Fruit fly (Drosophila melanogaster) whole organism, adult: Measurements from ENCODE around the gene Gr93a.

Source experiments
- CG11617 ChIP-seq: fragments of 200-800 bp; sonication (Bioruptor generic); optimal IDR thresholded peaks from 2 replicates; lab custom pipeline; 2017; ENCODE audit warnings: mild to moderate bottlenecking, missing biosample characterization, missing genetic modification reagents, missing genetic modification characterization
- CG1620 ChIP-seq: fragments of 200-800 bp; sonication (Bioruptor generic); optimal IDR thresholded peaks from 2 replicates; lab custom pipeline; 2016; ENCODE audit warnings: missing biosample characterization, missing genetic modification characterization
- CG7045 ChIP-seq: fragments of 200-800 bp; sonication (Bioruptor generic); optimal IDR thresholded peaks from 2 replicates; lab custom pipeline; 2017; ENCODE audit warnings: missing biosample characterization, mild to moderate bottlenecking, missing genetic modification characterization
- CG7101 ChIP-seq: fragments of 200-800 bp; sonication (Bioruptor generic); optimal IDR thresholded peaks from 2 replicates; lab custom pipeline; 2018; ENCODE audit warnings: missing biosample characterization, mild to moderate bottlenecking, missing genetic modification characterization, moderate library complexity
- Hr96 ChIP-seq: fragments of 200-800 bp; sonication (Bioruptor generic); optimal IDR thresholded peaks from 2 replicates; lab custom pipeline; 2016; ENCODE audit warnings: missing biosample characterization, missing genetic modification characterization
- Mnt ChIP-seq: fragments of 200-800 bp; sonication (Bioruptor generic); optimal IDR thresholded peaks from 2 replicates; lab custom pipeline; 2016; ENCODE audit warnings: missing biosample characterization, mild to moderate bottlenecking, missing genetic modification characterization
- bab1 ChIP-seq: fragments of 200-800 bp; sonication (Bioruptor generic); optimal IDR thresholded peaks from 3 replicates; lab custom pipeline; 2019; ENCODE audit warnings: missing biosample characterization, mild to moderate bottlenecking, missing genetic modification characterization, moderate library complexity
- cnc ChIP-seq, 2 experiments: fragments of >200 bp; optimal IDR thresholded peaks; 2 replicates each; lab custom pipeline; 2017
- ovo ChIP-seq: fragments of 200-800 bp; sonication (Bioruptor generic); optimal IDR thresholded peaks from 2 replicates; lab custom pipeline; 2016; ENCODE audit warnings: missing biosample characterization, missing genetic modification characterization
- pad ChIP-seq: fragments of 200-800 bp; sonication (Bioruptor generic); optimal IDR thresholded peaks from 3 replicates; lab custom pipeline; 2017; ENCODE audit warnings: missing biosample characterization, missing genetic modification characterization, mild to moderate bottlenecking, moderate library complexity, missing genetic modification reagents
- tj ChIP-seq: fragments of 200-800 bp; sonication (Bioruptor generic); optimal IDR thresholded peaks from 3 replicates; lab custom pipeline; 2017; ENCODE audit warnings: missing biosample characterization, mild to moderate bottlenecking, missing genetic modification characterization, moderate library complexity

DNA sequence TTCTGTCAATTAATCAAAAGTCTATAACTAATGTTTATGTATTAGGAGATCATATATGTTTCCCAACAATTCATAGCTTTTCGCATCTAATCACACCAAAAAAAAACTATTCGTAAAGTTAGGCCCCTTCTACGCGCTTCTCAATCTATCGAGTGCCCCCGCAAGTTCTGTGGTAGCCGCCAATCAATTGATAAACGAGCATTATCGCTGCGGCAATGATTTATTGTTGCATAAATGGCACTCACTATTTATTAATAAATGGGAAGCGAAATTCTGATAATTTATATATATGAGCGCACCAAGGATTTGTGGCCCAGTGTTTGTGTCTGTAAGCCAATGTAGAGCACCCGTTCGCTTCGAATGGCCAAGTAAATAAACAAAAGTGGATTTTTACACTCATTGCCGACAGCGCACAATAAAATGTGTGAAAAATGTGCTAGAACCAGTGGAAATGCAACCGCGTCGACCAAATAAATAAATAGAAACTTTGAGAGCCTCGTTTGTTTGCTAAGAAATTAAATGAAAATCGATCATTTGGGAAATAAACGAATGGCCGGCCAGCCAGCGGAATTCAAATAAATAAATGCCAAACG, 39.1 kb downstream of the Gr93a start:
- TF ChIP-seq tj (GFP tag; lab: Kevin White, UChicago) (no peak), CG11617 (GFP tag; lab: Kevin White, UChicago) (no peak), CG1620 (GFP tag; lab: Kevin White, UChicago) (no peak), Mnt (GFP tag; lab: Kevin White, UChicago) (no peak), bab1 (GFP tag; lab: Kevin White, UChicago) (no peak), cnc (optimal IDR thresholded peaks at IDR 0.05; lab: Kevin White, UChicago) (no peak), pad (GFP tag; lab: Kevin White, UChicago) (no peak), Hr96 (no peak), CG7101 (no peak), ovo (GFP tag; lab: Kevin White, UChicago) (no peak), CG7045 (GFP tag; lab: Kevin White, UChicago) (no peak)
